Worm (Caenorhabditis elegans): ENCODE data around the gene C46F11.4.

Gene C46F11.4

DNA sequence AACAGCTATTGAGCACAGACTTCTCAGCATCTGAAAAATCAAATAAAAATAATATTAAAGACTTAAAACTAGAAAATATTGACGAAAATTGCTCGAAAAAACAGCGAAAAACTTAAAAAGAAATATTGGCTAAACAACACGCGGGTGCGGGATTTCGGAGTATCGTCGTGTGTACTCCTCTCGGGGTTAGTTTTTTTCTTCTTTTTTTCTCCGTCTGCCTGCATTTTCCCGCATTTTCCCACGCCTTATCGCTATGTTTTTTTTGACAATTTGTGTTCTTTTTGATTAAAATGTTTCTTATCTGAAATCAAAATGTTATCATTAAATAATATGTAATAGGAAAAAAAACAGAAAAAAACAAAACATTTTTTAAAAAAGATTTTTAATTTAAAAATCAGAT is 33.8 kb downstream of the C46F11.4 start, which contains the start of gene mrps-31 (continued):
- TF ChIP-seq ceh-20 (GFP tag; IDR thresholded peaks at IDR 0.05) (no peak), daf-16 (GFP tag; optimal IDR thresholded peaks at IDR 0.05) (peak in 1 of 2 experiments; percentile 33), daf-16 (tag; optimal IDR thresholded peaks at IDR 0.05) (peak; percentile 76), aly-2 (tag; optimal IDR thresholded peaks at IDR 0.05) (no peak)

- TF ChIP-seq mxl-3 (GFP tag; optimal IDR thresholded peaks at IDR 0.05) (no peak), aha-1 (tag) (peak; percentile 19)
Observed at ce11 chrIII:3627042-3627441, 37.1 kb downstream of the C46F11.4 start, which contains the start of gene sel-8. sel-8 (minus strand) TSS chrIII:3627142.

- TF ChIP-seq lir-3 (tag; optimal IDR thresholded peaks at IDR 0.05) (no peak), lin-39 (tag; optimal IDR thresholded peaks at IDR 0.05) (no peak), spr-1 (tag; optimal IDR thresholded peaks at IDR 0.05) (no peak), hif-1 (tag; optimal IDR thresholded peaks at IDR 0.05) (no peak), fkh-10 (GFP tag; optimal IDR thresholded peaks at IDR 0.05) (no peak), mxl-3 (GFP tag; optimal IDR thresholded peaks at IDR 0.05) (peak; percentile 15), mdl-1 (tag; optimal IDR thresholded peaks at IDR 0.05) (peak in 1 of 2 experiments; percentile 34), madf-9 (GFP tag; conservative IDR thresholded peaks at IDR 0.05) (no peak), cey-2 (tag; optimal IDR thresholded peaks at IDR 0.05; ENCODE audit: borderline replicate concordance, insufficient read depth) (no peak), nhr-111 (GFP tag; optimal IDR thresholded peaks at IDR 0.05) (no peak), madf-5 (GFP tag; IDR thresholded peaks at IDR 0.05) (no peak), nhr-11 (tag; optimal IDR thresholded peaks at IDR 0.05) (no peak), nhr-77 (tag; optimal IDR thresholded peaks at IDR 0.05) (no peak), saeg-2 (GFP tag; IDR thresholded peaks at IDR 0.05) (no peak), set-16 (GFP tag; IDR thresholded peaks at IDR 0.05) (0 out of 2 replicates have a peak, but pooled peaks have one; percentile 11), Y105C5A.15 (GFP tag; IDR thresholded peaks at IDR 0.05) (no peak), ceh-28 (tag; optimal IDR thresholded peaks at IDR 0.05) (no peak), pqm-1 (tag; optimal IDR thresholded peaks at IDR 0.05) (no peak), lin-29 (GFP tag; IDR thresholded peaks at IDR 0.05) (no peak), T26A8.4 (GFP tag; IDR thresholded peaks at IDR 0.05) (no peak), aly-2 (tag; optimal IDR thresholded peaks at IDR 0.05) (no peak), Y5F2A.4 (GFP tag; optimal IDR thresholded peaks at IDR 0.05) (no peak), daf-16 (GFP tag; optimal IDR thresholded peaks at IDR 0.05) (no peak), daf-16 (tag; optimal IDR thresholded peaks at IDR 0.05) (no peak), duxl-1 (tag; optimal IDR thresholded peaks at IDR 0.05; ENCODE audit: poor library complexity) (no peak), egl-43 (GFP tag; IDR thresholded peaks at IDR 0.05) (no peak), mes-2 (tag; optimal IDR thresholded peaks at IDR 0.05; ENCODE audit: poor library complexity, severe bottlenecking) (no peak), unc-39 (tag; optimal IDR thresholded peaks at IDR 0.05) (no peak), hmg-1.1 (GFP tag; IDR thresholded peaks at IDR 0.05) (0 out of 2 replicates have a peak, but pooled peaks have one; percentile 7), mxl-2 (GFP tag; conservative IDR thresholded peaks at IDR 0.05) (no peak), mep-1 (tag; optimal IDR thresholded peaks at IDR 0.05) (no peak), lin-38 (GFP tag; IDR thresholded peaks at IDR 0.05) (no peak), nhr-28 (tag; optimal IDR thresholded peaks at IDR 0.05) (peak; percentile 8), tag-97 (GFP tag; IDR thresholded peaks at IDR 0.05) (no peak), nhr-48 (tag; optimal IDR thresholded peaks at IDR 0.05) (no peak), unc-62 (GFP tag; optimal IDR thresholded peaks at IDR 0.05 in 1 of 2) (no peak), unc-62 (tag; optimal IDR thresholded peaks at IDR 0.05) (no peak), pha-4 (GFP tag; IDR thresholded peaks at IDR 0.05) (no peak), pha-4 (tag; optimal IDR thresholded peaks at IDR 0.05) (no peak), zfp-3 (GFP tag; conservative IDR thresholded peaks at IDR 0.05) (no peak), ZK546.5 (tag; optimal IDR thresholded peaks at IDR 0.05) (no peak), ceh-62 (tag; optimal IDR thresholded peaks at IDR 0.05) (no peak)
Observed at ce11 chrIII:3623772-3624171, 40.3 kb downstream of the C46F11.4 start.
